Worm (Caenorhabditis elegans): ENCODE measurements around the gene sdz-12.

DNA sequence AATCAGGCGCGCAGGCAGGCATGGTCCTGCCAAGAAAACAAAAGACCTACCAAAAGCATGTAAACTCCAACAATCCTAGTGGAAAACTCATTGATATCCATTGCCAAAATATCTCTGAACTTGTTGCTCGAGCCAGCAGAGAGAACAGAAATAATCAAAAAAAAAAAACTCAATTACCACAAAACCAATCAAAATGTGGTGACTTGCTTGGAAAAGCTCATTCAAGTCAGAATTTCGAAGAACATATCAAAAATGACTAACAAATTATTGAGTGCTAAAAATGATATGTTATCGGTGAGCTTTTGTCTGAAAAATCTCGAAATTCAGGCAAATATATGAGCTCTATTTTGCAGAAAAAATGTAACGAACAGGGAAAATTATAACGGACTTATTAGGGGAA, 30.3 kb downstream of the sdz-12 start, which contains the start of gene srx-105:
- no peak for TF ChIP-seq dao-5 (tag; optimal IDR thresholded peaks at IDR 0.05)
- TF ChIP-seq him-1 (tag; optimal IDR thresholded peaks at IDR 0.05): no peak
